Worm (Caenorhabditis elegans) whole organism, L4 larva: ENCODE data around the gene C49F5.13.
A peak's percentile ranks its signal among the peaks of the same experiment; 100 is the strongest.

Source experiments
- F26F4.8 ChIP-seq: fragments of 200-800 bp; sonication (Bioruptor generic); conservative IDR thresholded peaks from 2 replicates; pipeline ENCODE4 v1.3.6; 2022; ENCODE audit warnings: missing genetic modification characterization, missing compliant biosample characterization
- F49E8.2 ChIP-seq: sonication (generic microtip); optimal IDR thresholded peaks from 2 replicates; lab custom pipeline; 2016; ENCODE audit warnings: missing compliant biosample characterization, mild to moderate bottlenecking, missing genetic modification characterization, borderline replicate concordance
- Y75B8A.6 ChIP-seq: fragments of 200-800 bp; sonication (Bioruptor generic); IDR thresholded peaks from 2 replicates; pipeline ENCODE4 v1.3.6; 2022; ENCODE audit warnings: missing genetic modification reagents, missing genetic modification characterization, missing compliant biosample characterization
- aha-1 ChIP-seq: fragments of 150-350 bp; peaks from one replicate; lab custom pipeline; 2014; ENCODE audit warnings: missing biosample characterization, missing genetic modification characterization
- ama-1 ChIP-seq: fragments of 150-350 bp; optimal IDR thresholded peaks from 2 replicates; lab custom pipeline; 2014; ENCODE audit warnings: inconsistent platforms, mixed read lengths
- ceh-20 ChIP-seq: fragments of 200-800 bp; sonication (Bioruptor generic); IDR thresholded peaks from 2 replicates; pipeline ENCODE4 v1.3.6; 2022; ENCODE audit warnings: missing genetic modification reagents, missing genetic modification characterization, missing compliant biosample characterization
- ceh-62 ChIP-seq: sonication (generic microtip); optimal IDR thresholded peaks from 2 replicates; lab custom pipeline; 2017; ENCODE audit warnings: missing biosample characterization, missing genetic modification characterization
- daf-12 ChIP-seq: fragments of 150-350 bp; optimal IDR thresholded peaks from 2 replicates; lab custom pipeline; 2014; ENCODE audit warnings: missing biosample characterization, missing genetic modification reagents, missing genetic modification characterization
- daf-16 ChIP-seq, 3 experiments: sonication (generic microtip); optimal IDR thresholded peaks; 2 replicates each; lab custom pipeline; 2016 to 2017; ENCODE audit warnings: missing genetic modification characterization in 3 of 3, missing genetic modification reagents in 3 of 3, mild to moderate bottlenecking in 2 of 3, missing compliant biosample characterization in 2 of 3, missing biosample characterization in 1 of 3, moderate library complexity in 1 of 3
- dmd-6 ChIP-seq: fragments of 200-800 bp; sonication (Bioruptor generic); IDR thresholded peaks from 2 replicates; pipeline ENCODE4 v1.3.6; 2022; ENCODE audit warnings: missing genetic modification reagents, missing genetic modification characterization, missing compliant biosample characterization
- dve-1 ChIP-seq: sonication (generic microtip); optimal IDR thresholded peaks from 2 replicates; lab custom pipeline; 2017; ENCODE audit warnings: antibody characterized with exemption, mild to moderate bottlenecking, missing genetic modification characterization, missing compliant biosample characterization; ENCODE audit not compliant: insufficient read depth
- fkh-10 ChIP-seq: fragments of 150-350 bp; optimal IDR thresholded peaks from 2 replicates; lab custom pipeline; 2014; ENCODE audit warnings: missing biosample characterization, missing genetic modification reagents, missing genetic modification characterization
- hif-1 ChIP-seq, 2 experiments: sonication (generic microtip); optimal IDR thresholded peaks; 2 replicates each; lab custom pipeline; 2016 to 2017; ENCODE audit warnings: missing compliant biosample characterization in 2 of 2, missing genetic modification characterization in 2 of 2, missing genetic modification reagents in 2 of 2, missing genotype in 2 of 2, mild to moderate bottlenecking in 1 of 2
- hlh-11 ChIP-seq: fragments of 200-800 bp; sonication (Bioruptor generic); optimal IDR thresholded peaks from 2 replicates; lab custom pipeline; 2018; ENCODE audit warnings: mild to moderate bottlenecking, missing genetic modification characterization, missing compliant biosample characterization
- hlh-30 ChIP-seq: sonication (generic microtip); optimal IDR thresholded peaks from 2 replicates; lab custom pipeline; 2017; ENCODE audit warnings: antibody characterized with exemption, mild to moderate bottlenecking, missing genetic modification characterization, missing compliant biosample characterization; ENCODE audit not compliant: insufficient read depth
- mdl-1 ChIP-seq, 2 experiments: fragments of 150-350 bp in 1 of 2; sonication (generic microtip) in 1 of 2; optimal IDR thresholded peaks; 2 replicates each; lab custom pipeline; 2014 to 2017; ENCODE audit warnings: missing biosample characterization in 2 of 2, missing genetic modification characterization in 2 of 2
- mdt-29 ChIP-seq: fragments of 200-800 bp; sonication (Bioruptor generic); IDR thresholded peaks from 2 replicates; pipeline ENCODE4 v1.3.6; 2022; ENCODE audit warnings: missing genetic modification reagents, missing genetic modification characterization, missing compliant biosample characterization
- mep-1 ChIP-seq: fragments of 150-350 bp; sonication (generic microtip); optimal IDR thresholded peaks from 3 replicates; lab custom pipeline; 2014; ENCODE audit warnings: missing biosample characterization, missing genetic modification characterization
- mes-2 ChIP-seq: sonication (generic microtip); optimal IDR thresholded peaks from 2 replicates; lab custom pipeline; 2016; ENCODE audit warnings: missing genotype, mild to moderate bottlenecking, missing genetic modification characterization, missing compliant biosample characterization; ENCODE audit not compliant: poor library complexity, severe bottlenecking
- mxl-3 ChIP-seq: fragments of 200-800 bp; sonication (Bioruptor generic); optimal IDR thresholded peaks from 2 replicates; lab custom pipeline; 2018; ENCODE audit warnings: mild to moderate bottlenecking, missing genetic modification characterization, missing compliant biosample characterization
- nhr-10 ChIP-seq: fragments of 150-350 bp; optimal IDR thresholded peaks from 2 replicates; lab custom pipeline; 2014; ENCODE audit warnings: missing biosample characterization, missing genetic modification characterization
- nhr-102 ChIP-seq: sonication (generic microtip); optimal IDR thresholded peaks from 2 replicates; lab custom pipeline; 2016; ENCODE audit warnings: mild to moderate bottlenecking, missing genetic modification characterization, moderate library complexity, missing compliant biosample characterization
- nhr-28 ChIP-seq: fragments of 150-350 bp; optimal IDR thresholded peaks from 2 replicates; lab custom pipeline; 2014; ENCODE audit warnings: missing biosample characterization, missing genetic modification characterization
- nhr-41 ChIP-seq: fragments of 200-800 bp; sonication (Bioruptor generic); IDR thresholded peaks from 2 replicates; pipeline ENCODE4 v1.3.6; 2022; ENCODE audit warnings: missing genetic modification reagents, missing genetic modification characterization, missing compliant biosample characterization
- nhr-42 ChIP-seq: fragments of 200-800 bp; sonication (Bioruptor generic); IDR thresholded peaks from 2 replicates; pipeline ENCODE4 v1.3.6; 2022; ENCODE audit warnings: missing genetic modification characterization, missing compliant biosample characterization
- nhr-48 ChIP-seq: sonication (generic microtip); optimal IDR thresholded peaks from 2 replicates; lab custom pipeline; 2016; ENCODE audit warnings: mild to moderate bottlenecking, missing genetic modification characterization, missing compliant biosample characterization
- nhr-77 ChIP-seq: fragments of 150-350 bp; optimal IDR thresholded peaks from 2 replicates; lab custom pipeline; 2014; ENCODE audit warnings: missing biosample characterization, missing genetic modification characterization
- php-3 ChIP-seq: fragments of 200-800 bp; sonication (Bioruptor generic); IDR thresholded peaks from 2 replicates; pipeline ENCODE4 v1.3.6; 2022; ENCODE audit warnings: missing genetic modification reagents, missing genetic modification characterization, missing compliant biosample characterization
- pqm-1 ChIP-seq: sonication (generic microtip); optimal IDR thresholded peaks from 2 replicates; lab custom pipeline; 2017; ENCODE audit warnings: missing biosample characterization, missing genetic modification characterization
- rbr-2 ChIP-seq: sonication (generic microtip); optimal IDR thresholded peaks from 2 replicates; lab custom pipeline; 2016; ENCODE audit warnings: missing genotype, missing genetic modification characterization, missing compliant biosample characterization
- set-16 ChIP-seq: fragments of 200-800 bp; sonication (Bioruptor generic); IDR thresholded peaks from 2 replicates; pipeline ENCODE4 v1.3.6; 2022; ENCODE audit warnings: missing genetic modification reagents, missing genetic modification characterization, missing compliant biosample characterization
- snpc-1.2 ChIP-seq: fragments of 200-800 bp; sonication (Bioruptor generic); IDR thresholded peaks from 2 replicates; pipeline ENCODE4 v1.3.6; 2022; ENCODE audit warnings: missing genetic modification reagents, missing genetic modification characterization, missing compliant biosample characterization
- spr-1 ChIP-seq: sonication (generic microtip); optimal IDR thresholded peaks from 2 replicates; lab custom pipeline; 2016; ENCODE audit warnings: mild to moderate bottlenecking, missing genetic modification characterization, missing compliant biosample characterization
- tag-97 ChIP-seq: fragments of 200-800 bp; sonication (Bioruptor generic); IDR thresholded peaks from 2 replicates; pipeline ENCODE4 v1.3.6; 2022; ENCODE audit warnings: missing genetic modification characterization, missing compliant biosample characterization
- tra-1 ChIP-seq: fragments of 200-800 bp; sonication (Bioruptor generic); IDR thresholded peaks from 2 replicates; pipeline ENCODE4 v1.3.6; 2022; ENCODE audit warnings: missing genetic modification reagents, missing genetic modification characterization, missing compliant biosample characterization
- unc-39 ChIP-seq: sonication (generic microtip); optimal IDR thresholded peaks from 2 replicates; lab custom pipeline; 2017; ENCODE audit warnings: missing biosample characterization, missing genetic modification characterization
- zag-1 ChIP-seq: fragments of 150-350 bp; optimal IDR thresholded peaks from 2 replicates; lab custom pipeline; 2014; ENCODE audit warnings: missing biosample characterization, missing genetic modification characterization
- zip-11 ChIP-seq: fragments of 200-800 bp; sonication (Bioruptor generic); IDR thresholded peaks from 2 replicates; pipeline ENCODE4 v1.3.6; 2022; ENCODE audit warnings: missing genetic modification characterization, missing compliant biosample characterization
- zip-2 ChIP-seq: fragments of 150-350 bp; optimal IDR thresholded peaks from 2 replicates; lab custom pipeline; 2014; ENCODE audit warnings: missing biosample characterization, missing genetic modification characterization
- ztf-11 ChIP-seq: fragments of 150-350 bp; optimal IDR thresholded peaks from 2 replicates; lab custom pipeline; 2014; ENCODE audit warnings: missing biosample characterization, missing genetic modification characterization

The C49F5.13 gene

ce11 chrX:11964555-11964954, 3.4 kb downstream of the C49F5.13 start:
- TF ChIP-seq aha-1 (tag; lab: Kevin White, UChicago) (peak; percentile 40), rbr-2 (no peak), hlh-30 (tag; lab: Kevin White, UChicago) (peak; percentile 15), F49E8.2 (tag; lab: Kevin White, UChicago) (no peak), daf-16 (GFP tag; optimal IDR thresholded peaks at IDR 0.05; lab: Kevin White, UChicago) (no peak), daf-16 (tag; optimal IDR thresholded peaks at IDR 0.05; lab: Kevin White, UChicago) (peak; percentile 76), ceh-20 (GFP tag; lab: Robert Waterston, UW) (0 out of 2 replicates have a peak, but pooled peaks have one; percentile 16), pqm-1 (tag; lab: Kevin White, UChicago) (peak; percentile 91), php-3 (GFP tag; lab: Robert Waterston, UW) (peak; percentile 81), fkh-10 (GFP tag; lab: Kevin White, UChicago) (no peak), dmd-6 (GFP tag; lab: Robert Waterston, UW) (peak; percentile 87), nhr-102 (tag; lab: Kevin White, UChicago) (peak; percentile 44), unc-39 (no peak), nhr-10 (tag; lab: Kevin White, UChicago) (no peak), zip-2 (tag; lab: Kevin White, UChicago) (no peak), mep-1 (tag; lab: Kevin White, UChicago) (peak; percentile 7), daf-12 (tag; lab: Kevin White, UChicago) (no peak), hif-1 (tag; optimal IDR thresholded peaks at IDR 0.05; lab: Kevin White, UChicago) (peak in 1 of 2 experiments; percentile 81), mdl-1 (tag; optimal IDR thresholded peaks at IDR 0.05; lab: Kevin White, UChicago) (peak in 1 of 2 experiments; percentile 62), nhr-48 (tag; lab: Kevin White, UChicago) (peak; percentile 50), nhr-42 (no peak), set-16 (GFP tag; lab: Robert Waterston, UW) (no peak), tra-1 (GFP tag; lab: Robert Waterston, UW) (peak; percentile 90), zag-1 (tag; lab: Kevin White, UChicago) (no peak), tag-97 (GFP tag; lab: Robert Waterston, UW) (no peak), F26F4.8 (no peak), hlh-11 (tag; lab: Kevin White, UChicago) (peak; percentile 78), nhr-77 (tag; lab: Kevin White, UChicago) (peak; percentile 32), nhr-28 (tag; lab: Kevin White, UChicago) (peak; percentile 95), dve-1 (tag; lab: Kevin White, UChicago) (peak; percentile 75)

DNA sequence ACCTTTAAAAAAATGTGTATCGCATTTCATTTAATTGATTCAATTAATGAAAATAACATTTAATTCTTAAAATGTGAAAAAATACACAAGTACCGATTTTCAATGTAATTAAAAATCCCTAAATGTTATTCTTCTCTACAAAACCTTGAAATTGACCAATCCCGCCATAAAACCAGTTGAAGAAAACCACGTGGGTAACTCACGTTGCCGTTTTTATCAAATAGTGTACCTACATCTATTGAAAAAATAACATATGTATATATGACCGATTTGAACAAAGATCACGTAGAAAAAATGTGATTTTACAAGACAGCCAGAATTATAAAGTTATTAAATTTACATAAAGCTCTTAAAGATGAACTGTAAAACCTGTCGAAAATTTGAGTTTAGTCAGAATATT, 4.0 kb downstream of the C49F5.13 start:
- no peak for TF ChIP-seq zip-11
- peak; percentile 40 for TF ChIP-seq hlh-30 (tag; lab: Kevin White, UChicago)
- TF ChIP-seq ceh-20 (GFP tag; lab: Robert Waterston, UW), result no peak

ce11 chrX:11965663-11966304, 4.6 kb downstream of the C49F5.13 start, which contains the start of gene sams-1:
sams-1 (plus strand) TSS chrX:11965962.
- TF ChIP-seq dve-1 (tag; lab: Kevin White, UChicago), result peak; percentile 54
- 0 out of 2 replicates have a peak, but pooled peaks have one; percentile 18 for TF ChIP-seq php-3 (GFP tag; lab: Robert Waterston, UW)
- no peak for TF ChIP-seq Y75B8A.6 (GFP tag; lab: Robert Waterston, UW)
- TF ChIP-seq nhr-10 (tag; lab: Kevin White, UChicago), result no peak
- TF ChIP-seq hif-1 (tag; optimal IDR thresholded peaks at IDR 0.05; lab: Kevin White, UChicago), result no peak
- TF ChIP-seq spr-1, result no peak
- peak; percentile 56 for TF ChIP-seq dmd-6 (GFP tag; lab: Robert Waterston, UW)
- no peak for TF ChIP-seq nhr-41 (GFP tag; lab: Robert Waterston, UW)
- TF ChIP-seq aha-1 (tag; lab: Kevin White, UChicago), result peak; percentile 58
- TF ChIP-seq nhr-28 (tag; lab: Kevin White, UChicago), result peak; percentile 60
- peak; percentile 4 for TF ChIP-seq nhr-48 (tag; lab: Kevin White, UChicago)
- no peak for TF ChIP-seq snpc-1.2
- TF ChIP-seq ama-1 (lab: Kevin White, UChicago), result peak; percentile 85
- no peak for TF ChIP-seq ztf-11 (tag; lab: Kevin White, UChicago)
- no peak for TF ChIP-seq rbr-2
- no peak for TF ChIP-seq mes-2
- TF ChIP-seq mdt-29 (GFP tag; lab: Robert Waterston, UW), result no peak
- no peak for TF ChIP-seq ceh-62 (tag; lab: Kevin White, UChicago)
- peak; percentile 58 for TF ChIP-seq mxl-3 (GFP tag; lab: Kevin White, UChicago)
- TF ChIP-seq pqm-1 (tag; lab: Kevin White, UChicago), result peak; percentile 14
- peak; percentile 55 for TF ChIP-seq hlh-11 (tag; lab: Kevin White, UChicago)
- TF ChIP-seq nhr-102 (tag; lab: Kevin White, UChicago), result no peak
